Worm (Caenorhabditis elegans): Measurements from ENCODE around the gene psmd-9.

DNA sequence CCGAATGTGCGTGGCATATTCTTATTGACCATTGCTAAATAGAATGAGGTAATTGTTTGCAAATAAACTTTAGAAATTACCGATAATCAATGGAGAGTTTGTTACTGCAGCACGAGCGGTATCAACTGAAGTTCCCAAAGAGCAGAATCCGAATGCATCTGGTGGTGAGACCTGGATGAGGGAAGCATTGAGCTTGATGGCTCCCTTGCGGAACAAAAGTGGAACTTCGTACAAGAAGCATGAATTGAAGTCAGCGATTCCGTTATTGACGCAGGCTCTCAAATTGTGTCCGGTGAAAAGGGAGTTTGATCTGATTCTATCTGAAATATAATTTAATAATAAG, 12.3 kb upstream of the psmd-9 start:
- no peak for TF ChIP-seq zfh-2 (GFP tag; conservative IDR thresholded peaks at IDR 0.05)
- no peak for TF ChIP-seq ztf-6 (GFP tag; IDR thresholded peaks at IDR 0.05)
- TF ChIP-seq nhr-90 (tag; optimal IDR thresholded peaks at IDR 0.05) = no peak
- TF ChIP-seq ztf-25 (GFP tag; IDR thresholded peaks at IDR 0.05) = no peak
- peak; percentile 94 for TF ChIP-seq ama-1 (optimal IDR thresholded peaks at IDR 0.05)
- no peak for TF ChIP-seq ama-1 (GFP tag; optimal IDR thresholded peaks at IDR 0.05)
- TF ChIP-seq madf-10 (tag; optimal IDR thresholded peaks at IDR 0.05) = no peak
- TF ChIP-seq pha-4 (tag; optimal IDR thresholded peaks at IDR 0.05) = no peak
- TF ChIP-seq F49E8.2 (tag; optimal IDR thresholded peaks at IDR 0.05; ENCODE audit: insufficient read depth) = no peak
- TF ChIP-seq him-1 (tag; optimal IDR thresholded peaks at IDR 0.05) = no peak
- TF ChIP-seq atf-7 (tag; optimal IDR thresholded peaks at IDR 0.05) = no peak
- TF ChIP-seq xnd-1 (tag; optimal IDR thresholded peaks at IDR 0.05) = no peak

All from whole organism, young adult.